Worm (Caenorhabditis elegans) whole organism, L1 larva: Measurements from ENCODE around the gene znfx-1.
A peak's percentile ranks its signal among the peaks of the same experiment; 100 is the strongest.

ENCODE experiments used
- C04F5.9 ChIP-seq: sonication (generic microtip); optimal IDR thresholded peaks from 2 replicates; lab custom pipeline; 2016; ENCODE audit warnings: missing genetic modification characterization, missing compliant biosample characterization
- F16B12.6 ChIP-seq: fragments of 150-350 bp; optimal IDR thresholded peaks from 2 replicates; lab custom pipeline; 2014; ENCODE audit warnings: missing biosample characterization, missing genetic modification characterization
- aha-1 ChIP-seq: fragments of 150-350 bp; optimal IDR thresholded peaks from 2 replicates; lab custom pipeline; 2014; ENCODE audit warnings: missing biosample characterization, missing genetic modification characterization
- aly-2 ChIP-seq: fragments of 150-350 bp; optimal IDR thresholded peaks from 2 replicates; lab custom pipeline; 2014; ENCODE audit warnings: missing biosample characterization, missing genetic modification characterization
- ama-1 ChIP-seq: fragments of 150-350 bp; optimal IDR thresholded peaks from 2 replicates; lab custom pipeline; 2014
- ceh-8 ChIP-seq: fragments of 200-800 bp; sonication (Bioruptor generic); optimal IDR thresholded peaks from 2 replicates; lab custom pipeline; 2018; ENCODE audit warnings: mild to moderate bottlenecking, missing genetic modification characterization, moderate library complexity, missing compliant biosample characterization
- ceh-82 ChIP-seq, 3 experiments: fragments of 150-350 bp in 1 of 3; sonication (generic microtip) in 2 of 3; optimal IDR thresholded peaks; 2 replicates each; lab custom pipeline; 2014 to 2017; ENCODE audit warnings: missing biosample characterization in 3 of 3, missing genetic modification characterization in 3 of 3
- ceh-90 ChIP-seq: sonication (generic microtip); optimal IDR thresholded peaks from 2 replicates; lab custom pipeline; 2016; ENCODE audit warnings: missing genetic modification characterization, missing compliant biosample characterization
- dpl-1 ChIP-seq, 3 experiments: fragments of 150-350 bp in 2 of 3; sonication (generic microtip) in 1 of 3; optimal IDR thresholded peaks; 2 replicates each; lab custom pipeline; 2014 to 2017; ENCODE audit warnings: missing biosample characterization in 3 of 3, missing genetic modification characterization in 3 of 3, missing genetic modification reagents in 3 of 3
- dsc-1 ChIP-seq: sonication (generic microtip); optimal IDR thresholded peaks from 2 replicates; lab custom pipeline; 2016; ENCODE audit warnings: mild to moderate bottlenecking, missing genetic modification characterization, missing compliant biosample characterization
- efl-1 ChIP-seq, 4 experiments: fragments of 150-350 bp; optimal IDR thresholded peaks in 3 of 4; peaks in 1 of 4; 1 replicate in 1 of 4; 2 replicates in 3 of 4; lab custom pipeline; 2014; ENCODE audit warnings: missing biosample characterization in 2 of 4, missing genetic modification characterization in 2 of 4, missing genetic modification reagents in 2 of 4
- efl-3 ChIP-seq: fragments of 200-800 bp; sonication (Bioruptor generic); optimal IDR thresholded peaks from 2 replicates; lab custom pipeline; 2018; ENCODE audit warnings: mild to moderate bottlenecking, missing genetic modification characterization, missing compliant biosample characterization
- egl-13 ChIP-seq: sonication (generic microtip); optimal IDR thresholded peaks from 2 replicates; lab custom pipeline; 2016; ENCODE audit warnings: missing genotype, missing genetic modification reagents, missing genetic modification characterization, missing compliant biosample characterization
- egl-27 ChIP-seq, 2 experiments: fragments of 150-350 bp in 1 of 2; sonication (generic microtip); optimal IDR thresholded peaks; 3 replicates each; lab custom pipeline; 2017 to 2018; ENCODE audit warnings: missing biosample characterization in 2 of 2, missing genetic modification characterization in 2 of 2, missing genetic modification reagents in 2 of 2
- elt-3 ChIP-seq, 6 experiments: fragments of 150-350 bp in 1 of 6; sonication (generic microtip); optimal IDR thresholded peaks; 2 replicates each; lab custom pipeline; 2017 to 2018; ENCODE audit warnings: missing biosample characterization in 6 of 6, missing genetic modification characterization in 6 of 6, inconsistent platforms in 1 of 6
- fkh-10 ChIP-seq: sonication (generic microtip); optimal IDR thresholded peaks from 2 replicates; lab custom pipeline; 2017; ENCODE audit warnings: missing biosample characterization, missing genetic modification reagents, missing genetic modification characterization
- fkh-4 ChIP-seq: sonication (generic microtip); optimal IDR thresholded peaks from 2 replicates; lab custom pipeline; 2016; ENCODE audit warnings: missing compliant biosample characterization, missing genetic modification characterization, borderline replicate concordance
- fkh-8 ChIP-seq: sonication (generic microtip); optimal IDR thresholded peaks from 2 replicates; lab custom pipeline; 2016; ENCODE audit warnings: mild to moderate bottlenecking, missing genetic modification characterization, missing compliant biosample characterization
- fos-1 ChIP-seq: fragments of 150-350 bp; optimal IDR thresholded peaks from 2 replicates; lab custom pipeline; 2014; ENCODE audit warnings: missing biosample characterization, missing genetic modification characterization
- grh-1 ChIP-seq: fragments of 200-800 bp; sonication (Bioruptor generic); IDR thresholded peaks from 2 replicates; pipeline ENCODE4 v1.3.6; 2022; ENCODE audit warnings: missing genetic modification reagents, missing genetic modification characterization, missing compliant biosample characterization
- hlh-17 ChIP-seq: fragments of 200-800 bp; sonication (Bioruptor generic); optimal IDR thresholded peaks from 2 replicates; lab custom pipeline; 2018; ENCODE audit warnings: missing genetic modification characterization, mild to moderate bottlenecking, missing compliant biosample characterization, moderate library complexity, borderline replicate concordance
- hpl-2 ChIP-seq: fragments of 150-350 bp; optimal IDR thresholded peaks from 2 replicates; lab custom pipeline; 2014; ENCODE audit warnings: missing biosample characterization, missing genetic modification reagents, missing genetic modification characterization
- jun-1 ChIP-seq: fragments of 150-350 bp; optimal IDR thresholded peaks from 2 replicates; lab custom pipeline; 2014; ENCODE audit warnings: missing biosample characterization, missing genetic modification reagents, missing genetic modification characterization
- lin-13 ChIP-seq: fragments of 150-350 bp; optimal IDR thresholded peaks from 2 replicates; lab custom pipeline; 2014; ENCODE audit warnings: missing biosample characterization, missing genetic modification reagents, missing genetic modification characterization
- lin-14 ChIP-seq: fragments of 200-800 bp; sonication (Bioruptor generic); optimal IDR thresholded peaks from 2 replicates; lab custom pipeline; 2018; ENCODE audit warnings: mild to moderate bottlenecking, missing genetic modification characterization, moderate library complexity, missing compliant biosample characterization
- lin-35 ChIP-seq, 2 experiments: fragments of 150-350 bp; optimal IDR thresholded peaks; 2 replicates each; lab custom pipeline; 2014; ENCODE audit warnings: missing biosample characterization in 2 of 2, missing genetic modification characterization in 2 of 2, missing genetic modification reagents in 2 of 2
- lin-39 ChIP-seq: fragments of 150-350 bp; optimal IDR thresholded peaks from 2 replicates; lab custom pipeline; 2014; ENCODE audit warnings: missing biosample characterization, missing genetic modification reagents, missing genetic modification characterization
- lir-3 ChIP-seq: sonication (generic microtip); optimal IDR thresholded peaks from 2 replicates; lab custom pipeline; 2016; ENCODE audit warnings: mild to moderate bottlenecking, missing genetic modification characterization, moderate library complexity, missing compliant biosample characterization; ENCODE audit not compliant: poor library complexity
- lsy-2 ChIP-seq, 2 experiments: fragments of 150-350 bp; optimal IDR thresholded peaks; 2 replicates each; lab custom pipeline; 2014; ENCODE audit warnings: missing biosample characterization in 2 of 2, missing genetic modification characterization in 2 of 2
- mab-9 ChIP-seq: fragments of 200-800 bp; sonication (Bioruptor generic); IDR thresholded peaks from 2 replicates; pipeline ENCODE4 v1.3.6; 2022; ENCODE audit warnings: missing genetic modification reagents, missing genetic modification characterization, missing compliant biosample characterization
- mdl-1 ChIP-seq, 2 experiments: fragments of 150-350 bp; optimal IDR thresholded peaks; 2 replicates each; lab custom pipeline; 2014 to 2017; ENCODE audit warnings: missing biosample characterization in 2 of 2, missing genetic modification characterization in 2 of 2, inconsistent platforms in 1 of 2
- nhr-12 ChIP-seq: sonication (generic microtip); optimal IDR thresholded peaks from 2 replicates; lab custom pipeline; 2017; ENCODE audit warnings: missing biosample characterization, missing genetic modification characterization
- nhr-20 ChIP-seq: sonication (generic microtip); optimal IDR thresholded peaks from 2 replicates; lab custom pipeline; 2016; ENCODE audit warnings: mild to moderate bottlenecking, missing genetic modification characterization, missing compliant biosample characterization
- nhr-28 ChIP-seq: fragments of 150-350 bp; optimal IDR thresholded peaks from 2 replicates; lab custom pipeline; 2014; ENCODE audit warnings: missing biosample characterization, missing genetic modification characterization
- nhr-47 ChIP-seq: sonication (generic microtip); optimal IDR thresholded peaks from 2 replicates; lab custom pipeline; 2016; ENCODE audit warnings: mild to moderate bottlenecking, missing genetic modification characterization, moderate library complexity, missing compliant biosample characterization
- nhr-71 ChIP-seq: sonication (generic microtip); optimal IDR thresholded peaks from 2 replicates; lab custom pipeline; 2016; ENCODE audit warnings: mild to moderate bottlenecking, missing genetic modification characterization, moderate library complexity, missing compliant biosample characterization
- nhr-77 ChIP-seq: fragments of 150-350 bp; optimal IDR thresholded peaks from 2 replicates; lab custom pipeline; 2014; ENCODE audit warnings: missing biosample characterization, missing genetic modification characterization
- nhr-84 ChIP-seq: sonication (generic microtip); optimal IDR thresholded peaks from 2 replicates; lab custom pipeline; 2017; ENCODE audit warnings: missing biosample characterization, missing genetic modification characterization
- nhr-90 ChIP-seq: sonication (generic microtip); optimal IDR thresholded peaks from 2 replicates; lab custom pipeline; 2016; ENCODE audit warnings: mild to moderate bottlenecking, missing genetic modification characterization, missing compliant biosample characterization; ENCODE audit not compliant: poor library complexity
- pag-3 ChIP-seq: sonication (generic microtip); optimal IDR thresholded peaks from 2 replicates; lab custom pipeline; 2017; ENCODE audit warnings: missing genetic modification characterization, mild to moderate bottlenecking, missing compliant biosample characterization, antibody characterized with exemption, borderline replicate concordance; ENCODE audit not compliant: insufficient read depth
- skn-1 ChIP-seq: fragments of 150-350 bp; optimal IDR thresholded peaks from 2 replicates; lab custom pipeline; 2014; ENCODE audit warnings: missing biosample characterization, missing genetic modification characterization
- snpc-4 ChIP-seq: fragments of 150-350 bp; optimal IDR thresholded peaks from 2 replicates; lab custom pipeline; 2014; ENCODE audit warnings: missing biosample characterization, missing genetic modification characterization
- sptf-1 ChIP-seq: fragments of 150-350 bp; optimal IDR thresholded peaks from 2 replicates; lab custom pipeline; 2014; ENCODE audit warnings: missing biosample characterization, missing genetic modification characterization
- swsn-7 ChIP-seq: sonication (generic microtip); optimal IDR thresholded peaks from 2 replicates; lab custom pipeline; 2016; ENCODE audit warnings: missing genetic modification characterization, missing compliant biosample characterization
- tbx-2 ChIP-seq: sonication (generic microtip); optimal IDR thresholded peaks from 2 replicates; lab custom pipeline; 2016; ENCODE audit warnings: missing genetic modification characterization, missing compliant biosample characterization
- tlp-1 ChIP-seq: fragments of 150-350 bp; optimal IDR thresholded peaks from 2 replicates; lab custom pipeline; 2014; ENCODE audit warnings: missing biosample characterization, missing genetic modification characterization
- unc-30 ChIP-seq: sonication (generic microtip); optimal IDR thresholded peaks from 2 replicates; lab custom pipeline; 2017; ENCODE audit warnings: missing biosample characterization, missing genetic modification characterization
- unc-62 ChIP-seq: fragments of 150-350 bp; optimal IDR thresholded peaks from 2 replicates; lab custom pipeline; 2014; ENCODE audit warnings: missing biosample characterization, missing genetic modification reagents, missing genetic modification characterization
- unc-86 ChIP-seq: sonication (generic microtip); optimal IDR thresholded peaks from 2 replicates; lab custom pipeline; 2016; ENCODE audit warnings: missing genetic modification characterization, missing compliant biosample characterization
- unc-98 ChIP-seq: fragments of 200-800 bp; sonication (Bioruptor generic); IDR thresholded peaks from 2 replicates; pipeline ENCODE4 v1.3.6; 2022; ENCODE audit warnings: missing genetic modification characterization, missing compliant biosample characterization
- xbp-1 ChIP-seq: sonication (generic microtip); optimal IDR thresholded peaks from 2 replicates; lab custom pipeline; 2016; ENCODE audit warnings: missing genetic modification characterization, missing compliant biosample characterization
- zag-1 ChIP-seq: fragments of 150-350 bp; optimal IDR thresholded peaks from 2 replicates; lab custom pipeline; 2014; ENCODE audit warnings: missing biosample characterization, missing genetic modification characterization
- ztf-4 ChIP-seq: fragments of 150-350 bp; optimal IDR thresholded peaks from 2 replicates; lab custom pipeline; 2014; ENCODE audit warnings: missing biosample characterization, missing genetic modification characterization

Gene znfx-1

DNA sequence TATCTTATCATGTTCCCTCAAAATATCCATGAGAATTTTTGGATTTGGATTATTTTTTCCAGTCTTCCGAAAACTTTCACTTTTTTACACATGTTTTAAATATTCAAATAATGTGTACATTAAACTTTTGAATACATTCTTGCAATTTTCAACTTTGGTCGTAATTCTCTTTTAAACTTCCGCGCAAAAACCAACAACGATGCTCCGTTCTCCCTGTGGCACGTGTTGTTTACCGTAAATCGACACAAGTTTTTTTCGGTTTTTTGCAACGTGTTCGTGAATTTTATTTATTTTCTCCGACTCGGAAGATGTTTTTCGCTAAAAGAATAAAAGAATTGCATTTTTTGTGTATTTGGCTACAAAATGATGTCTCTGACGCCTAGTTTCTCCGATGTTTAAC is 29.3 kb downstream of the znfx-1 start (continued):
- TF ChIP-seq ztf-4 (no peak), egl-13 (tag; lab: Kevin White, UChicago) (no peak), lin-35 (GFP tag; optimal IDR thresholded peaks at IDR 0.05; lab: Kevin White, UChicago) (peak; percentile 92 to 95), unc-86 (tag; lab: Kevin White, UChicago) (peak; percentile 34), pag-3 (tag; lab: Kevin White, UChicago) (no peak), zag-1 (tag; lab: Kevin White, UChicago) (no peak), lin-13 (GFP tag; lab: Kevin White, UChicago) (no peak), aly-2 (tag; lab: Kevin White, UChicago) (no peak), lin-14 (GFP tag; lab: Kevin White, UChicago) (peak; percentile 59), fos-1 (tag; lab: Kevin White, UChicago) (no peak), fkh-8 (no peak), lsy-2 (tag; optimal IDR thresholded peaks at IDR 0.05; lab: Kevin White, UChicago) (peak; percentile 72 to 79), hpl-2 (GFP tag; lab: Kevin White, UChicago) (no peak), nhr-28 (tag; lab: Kevin White, UChicago) (no peak), unc-62 (GFP tag; lab: Kevin White, UChicago) (no peak), mdl-1 (tag; optimal IDR thresholded peaks at IDR 0.05; lab: Kevin White, UChicago) (peak in 1 of 2 experiments; percentile 47), mab-9 (GFP tag; lab: Robert Waterston, UW) (no peak), efl-3 (no peak), lin-39 (tag; lab: Kevin White, UChicago) (no peak), grh-1 (GFP tag; lab: Robert Waterston, UW) (0 out of 2 replicates have a peak, but pooled peaks have one; percentile 6), aha-1 (tag; lab: Kevin White, UChicago) (no peak), egl-27 (tag; optimal IDR thresholded peaks at IDR 0.05; lab: Kevin White, UChicago) (no peak), snpc-4 (tag; lab: Kevin White, UChicago) (no peak), lir-3 (no peak), unc-30 (tag; lab: Kevin White, UChicago) (no peak), skn-1 (tag; lab: Kevin White, UChicago) (peak; percentile 46), nhr-77 (tag; lab: Kevin White, UChicago) (peak; percentile 15), nhr-20 (peak; percentile 51), efl-1 (optimal IDR thresholded peaks at IDR 0.05; lab: Kevin White, UChicago) (peak; percentile 75 to 95), efl-1 (GFP tag; optimal IDR thresholded peaks at IDR 0.05 in 1 of 2; lab: Kevin White, UChicago) (peak; percentile 94 to 99), unc-98 (GFP tag; lab: Robert Waterston, UW) (no peak), jun-1 (peak; percentile 6), C04F5.9 (tag; lab: Kevin White, UChicago) (no peak), ceh-82 (tag; optimal IDR thresholded peaks at IDR 0.05; lab: Kevin White, UChicago) (peak; percentile 4 to 40 (median 36)), ceh-8 (GFP tag; lab: Kevin White, UChicago) (no peak), nhr-84 (no peak), sptf-1 (tag; lab: Kevin White, UChicago) (no peak), tlp-1 (tag; lab: Kevin White, UChicago) (no peak), hlh-17 (GFP tag; lab: Kevin White, UChicago) (no peak), ama-1 (lab: Kevin White, UChicago) (no peak), fkh-10 (GFP tag; lab: Kevin White, UChicago) (no peak), xbp-1 (peak; percentile 68), ceh-90 (tag; lab: Kevin White, UChicago) (no peak), nhr-90 (tag; lab: Kevin White, UChicago) (no peak), swsn-7 (tag; lab: Kevin White, UChicago) (peak; percentile 54), dsc-1 (tag; lab: Kevin White, UChicago) (peak; percentile 10), elt-3 (tag; optimal IDR thresholded peaks at IDR 0.05; lab: Kevin White, UChicago) (no peak), fkh-4 (no peak), F16B12.6 (peak; percentile 16), nhr-12 (tag; lab: Kevin White, UChicago) (no peak), dpl-1 (GFP tag; optimal IDR thresholded peaks at IDR 0.05; lab: Kevin White, UChicago) (peak; percentile 88 to 95 (median 93)), tbx-2 (tag; lab: Kevin White, UChicago) (peak; percentile 60), nhr-47 (tag; lab: Kevin White, UChicago) (peak; percentile 65), nhr-71 (tag; lab: Kevin White, UChicago) (peak; percentile 67)
